Fruit fly (Drosophila melanogaster) whole organism, wandering third instar larva: ENCODE measurements around the gene CG3588.
A peak's percentile ranks its signal among the peaks of the same experiment; 100 is the strongest.

Experiments
- CrebA ChIP-seq: fragments of 200-800 bp; sonication (Bioruptor generic); optimal IDR thresholded peaks from 2 replicates; lab custom pipeline; 2016; ENCODE audit warnings: missing biosample characterization, mild to moderate bottlenecking, missing genetic modification characterization, borderline replicate concordance
- br ChIP-seq: fragments of 200-800 bp; sonication (Bioruptor generic); optimal IDR thresholded peaks from 2 replicates; lab custom pipeline; 2016; ENCODE audit warnings: missing biosample characterization, missing genetic modification characterization

- TF ChIP-seq CrebA (GFP tag; lab: Kevin White, UChicago), result no peak
- TF ChIP-seq br (GFP tag; lab: Kevin White, UChicago), result peak; percentile 60
Observed at dm6 chrX:2919742-2920141, at the start of gene CG3588.
